Fruit fly (Drosophila melanogaster) whole organism, adult: ENCODE results near the gene Vps4.

Experiments
- CG11617 ChIP-seq: fragments of 200-800 bp; sonication (Bioruptor generic); optimal IDR thresholded peaks from 2 replicates; lab custom pipeline; 2017; ENCODE audit warnings: mild to moderate bottlenecking, missing biosample characterization, missing genetic modification reagents, missing genetic modification characterization
- CG14711 ChIP-seq: fragments of 200-800 bp; sonication (Bioruptor generic); optimal IDR thresholded peaks from 2 replicates; lab custom pipeline; 2018; ENCODE audit warnings: missing biosample characterization, mild to moderate bottlenecking, missing genetic modification characterization, moderate library complexity
- CG1620 ChIP-seq: fragments of 200-800 bp; sonication (Bioruptor generic); optimal IDR thresholded peaks from 2 replicates; lab custom pipeline; 2016; ENCODE audit warnings: missing biosample characterization, missing genetic modification characterization
- CG7045 ChIP-seq: fragments of 200-800 bp; sonication (Bioruptor generic); optimal IDR thresholded peaks from 2 replicates; lab custom pipeline; 2017; ENCODE audit warnings: missing biosample characterization, mild to moderate bottlenecking, missing genetic modification characterization
- CG7101 ChIP-seq: fragments of 200-800 bp; sonication (Bioruptor generic); optimal IDR thresholded peaks from 2 replicates; lab custom pipeline; 2018; ENCODE audit warnings: missing biosample characterization, mild to moderate bottlenecking, missing genetic modification characterization, moderate library complexity
- Clk ChIP-seq: fragments of 200-800 bp; sonication (Bioruptor generic); optimal IDR thresholded peaks from 2 replicates; lab custom pipeline; 2017; ENCODE audit warnings: missing biosample characterization, missing genetic modification characterization
- Crg-1 ChIP-seq: fragments of 200-800 bp; sonication (Bioruptor generic); optimal IDR thresholded peaks from 2 replicates; lab custom pipeline; 2016; ENCODE audit warnings: missing biosample characterization, missing genetic modification characterization
- Hr96 ChIP-seq: fragments of 200-800 bp; sonication (Bioruptor generic); optimal IDR thresholded peaks from 2 replicates; lab custom pipeline; 2016; ENCODE audit warnings: missing biosample characterization, missing genetic modification characterization
- Mnt ChIP-seq: fragments of 200-800 bp; sonication (Bioruptor generic); optimal IDR thresholded peaks from 2 replicates; lab custom pipeline; 2016; ENCODE audit warnings: missing biosample characterization, mild to moderate bottlenecking, missing genetic modification characterization
- cnc ChIP-seq, 2 experiments: fragments of >200 bp; optimal IDR thresholded peaks; 2 replicates each; lab custom pipeline; 2017
- ovo ChIP-seq: fragments of 200-800 bp; sonication (Bioruptor generic); optimal IDR thresholded peaks from 2 replicates; lab custom pipeline; 2016; ENCODE audit warnings: missing biosample characterization, missing genetic modification characterization
- pad ChIP-seq: fragments of 200-800 bp; sonication (Bioruptor generic); optimal IDR thresholded peaks from 3 replicates; lab custom pipeline; 2017; ENCODE audit warnings: missing biosample characterization, missing genetic modification characterization, mild to moderate bottlenecking, moderate library complexity, missing genetic modification reagents

DNA sequence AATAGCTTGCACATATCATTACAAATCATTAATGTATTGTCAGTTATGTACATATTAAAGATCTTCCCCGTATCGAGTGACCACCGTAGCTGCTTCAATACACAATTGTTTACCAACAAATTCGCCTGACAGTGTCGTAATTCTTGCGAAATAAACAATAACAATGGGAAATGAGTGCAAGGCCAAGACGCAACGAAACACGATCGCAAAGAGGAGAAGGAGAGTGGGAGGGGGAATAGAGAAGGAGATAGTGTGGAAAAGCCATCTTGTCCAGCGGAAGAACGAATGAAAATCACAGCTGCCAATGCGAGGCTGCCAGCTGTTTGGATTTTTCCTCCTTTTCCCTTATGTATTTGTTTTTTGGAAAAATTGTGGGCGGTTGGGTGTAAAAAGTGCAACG is 22.2 kb upstream of the Vps4 start:
- TF ChIP-seq CG7045 (no peak), pad (no peak), Clk (GFP tag; lab: Kevin White, UChicago) (no peak), CG11617 (no peak), Mnt (GFP tag; lab: Kevin White, UChicago) (no peak), ovo (GFP tag; lab: Kevin White, UChicago) (no peak), CG1620 (GFP tag; lab: Kevin White, UChicago) (no peak), CG14711 (tag; lab: Kevin White, UChicago) (peak; percentile 75), Hr96 (GFP tag; lab: Kevin White, UChicago) (no peak), cnc (optimal IDR thresholded peaks at IDR 0.05; lab: Kevin White, UChicago) (no peak), Crg-1 (no peak), CG7101 (no peak)
